Worm (Caenorhabditis elegans) whole organism, midembryonic: Measurements from ENCODE around the gene F47B10.9.

Experiments
- cog-1 ChIP-seq: sonication (generic microtip); optimal IDR thresholded peaks from 2 replicates; lab custom pipeline; 2016; ENCODE audit warnings: missing genetic modification characterization, missing compliant biosample characterization
- flt-1 ChIP-seq: fragments of 200-800 bp; sonication (Bioruptor generic); IDR thresholded peaks from 2 replicates; pipeline ENCODE4 v1.3.6; 2022; ENCODE audit warnings: missing genetic modification characterization, missing compliant biosample characterization
- med-1 ChIP-seq: sonication (generic microtip); optimal IDR thresholded peaks from 2 replicates; lab custom pipeline; 2017; ENCODE audit warnings: missing genetic modification characterization, mild to moderate bottlenecking, missing compliant biosample characterization, antibody characterized with exemption, missing genetic modification reagents; ENCODE audit not compliant: insufficient read depth
- ref-1 ChIP-seq: fragments of 200-800 bp; sonication (Bioruptor generic); conservative IDR thresholded peaks from 2 replicates; pipeline ENCODE4 v1.3.6; 2022; ENCODE audit warnings: missing genetic modification reagents, missing genetic modification characterization, missing compliant biosample characterization
- tab-1 ChIP-seq: fragments of 200-800 bp; sonication (Bioruptor generic); IDR thresholded peaks from 2 replicates; pipeline ENCODE4 v1.3.6; 2022; ENCODE audit warnings: missing genetic modification characterization, missing compliant biosample characterization
- ztf-23 ChIP-seq: fragments of 200-800 bp; sonication (Bioruptor generic); IDR thresholded peaks from 2 replicates; pipeline ENCODE4 v1.3.6; 2022; ENCODE audit warnings: missing genetic modification reagents, missing genetic modification characterization, missing compliant biosample characterization
- ztf-29 ChIP-seq: fragments of 200-800 bp; sonication (Bioruptor generic); IDR thresholded peaks from 2 replicates; pipeline ENCODE4 v1.3.6; 2022; ENCODE audit warnings: missing genetic modification reagents, missing genetic modification characterization, missing compliant biosample characterization

ce11 chrX:10896498-10896897 is 17.4 kb downstream of the F47B10.9 start, which contains the start of gene haly-1:
- no peak for TF ChIP-seq ztf-29
- no peak for TF ChIP-seq ref-1 (GFP tag; lab: Robert Waterston, UW)
- no peak for TF ChIP-seq tab-1 (GFP tag; lab: Robert Waterston, UW)
- TF ChIP-seq flt-1 (GFP tag; lab: Robert Waterston, UW): no peak
- no peak for TF ChIP-seq cog-1
- TF ChIP-seq ztf-23 (GFP tag; lab: Robert Waterston, UW): no peak
- TF ChIP-seq med-1 (GFP tag; lab: Kevin White, UChicago): no peak
